Fruit fly (Drosophila melanogaster) whole organism, wandering third instar larva: ENCODE measurements around the gene Z600.

Source experiments
- CrebA ChIP-seq: fragments of 200-800 bp; sonication (Bioruptor generic); optimal IDR thresholded peaks from 2 replicates; lab custom pipeline; 2016; ENCODE audit warnings: missing biosample characterization, mild to moderate bottlenecking, missing genetic modification characterization, borderline replicate concordance
- HLH106 ChIP-seq: fragments of 200-800 bp; optimal IDR thresholded peaks from 3 replicates; lab custom pipeline; 2019; ENCODE audit warnings: missing biosample characterization, mild to moderate bottlenecking, missing genetic modification characterization, moderate library complexity
- pan ChIP-seq: fragments of >200 bp; optimal IDR thresholded peaks from 2 replicates; lab custom pipeline; 2017
- psq ChIP-seq: fragments of 200-800 bp; sonication (Bioruptor generic); optimal IDR thresholded peaks from 3 replicates; lab custom pipeline; 2017; ENCODE audit warnings: missing biosample characterization, mild to moderate bottlenecking, missing genetic modification characterization, moderate library complexity

- no peak for TF ChIP-seq CrebA (GFP tag; lab: Kevin White, UChicago)
- TF ChIP-seq HLH106 = no peak
- TF ChIP-seq pan (lab: Kevin White, UChicago) = no peak
- TF ChIP-seq psq (GFP tag; lab: Kevin White, UChicago) = no peak
These were observed 22.8 kb downstream of the Z600 start, which contains the start of gene CG43248 for dm6 chr3L:15531423-15532325.
